Worm (Caenorhabditis elegans): ENCODE measurements around the gene C31B8.9.

- no peak for TF ChIP-seq lsy-12 (tag; optimal IDR thresholded peaks at IDR 0.05)
- no peak for TF ChIP-seq zag-1 (tag; optimal IDR thresholded peaks at IDR 0.05)
- no peak for TF ChIP-seq nhr-11 (tag; optimal IDR thresholded peaks at IDR 0.05)
- no peak for TF ChIP-seq fkh-10 (GFP tag; optimal IDR thresholded peaks at IDR 0.05)
- TF ChIP-seq nhr-43 (tag; optimal IDR thresholded peaks at IDR 0.05; ENCODE audit: poor library complexity, severe bottlenecking): no peak
- TF ChIP-seq mdl-1 (tag; optimal IDR thresholded peaks at IDR 0.05): no peak
Observed at ce11 chrV:2883097-2883496, 29.7 kb downstream of the C31B8.9 start.

Data from whole organism, L3 larva.